Fruit fly (Drosophila melanogaster) whole organism, embryonic: ENCODE results near the gene GABA-B-R3.
A peak's percentile ranks its signal among the peaks of the same experiment; 100 is the strongest.

ENCODE experiments used
- Antp ChIP-seq: fragments of 200-800 bp; sonication (Bioruptor generic); optimal IDR thresholded peaks from 3 replicates; lab custom pipeline; 2016; ENCODE audit warnings: missing biosample characterization, missing genetic modification characterization
- Bgb ChIP-seq: fragments of 200-800 bp; sonication (Bioruptor generic); IDR thresholded peaks from 2 replicates; pipeline ENCODE4 v1.3.6; 2022; ENCODE audit warnings: missing biosample characterization, missing genetic modification characterization; ENCODE audit not compliant: partially characterized antibody
- Blimp-1 ChIP-seq: fragments of 200-800 bp; sonication (Bioruptor generic); optimal IDR thresholded peaks from 3 replicates; lab custom pipeline; 2018; ENCODE audit warnings: missing biosample characterization, missing genetic modification characterization, mild to moderate bottlenecking, moderate library complexity, missing genetic modification reagents
- BtbVII ChIP-seq: fragments of 200-800 bp; sonication (Bioruptor generic); optimal IDR thresholded peaks from 3 replicates; lab custom pipeline; 2017; ENCODE audit warnings: missing biosample characterization, mild to moderate bottlenecking, missing genetic modification characterization
- CG11093 ChIP-seq: fragments of 200-800 bp; sonication (Bioruptor generic); IDR thresholded peaks from 3 replicates; pipeline ENCODE4 v1.3.6; 2022; ENCODE audit warnings: missing biosample characterization, missing genetic modification characterization
- CG12219 ChIP-seq: fragments of 200-800 bp; sonication (Bioruptor generic); optimal IDR thresholded peaks from 3 replicates; lab custom pipeline; 2018; ENCODE audit warnings: missing biosample characterization, mild to moderate bottlenecking, missing genetic modification characterization
- CG13287 ChIP-seq: fragments of 200-800 bp; sonication (Bioruptor generic); IDR thresholded peaks from 2 replicates; pipeline ENCODE4 v1.3.6; 2022; ENCODE audit warnings: missing biosample characterization, missing genetic modification characterization; ENCODE audit not compliant: partially characterized antibody
- CG13894 ChIP-seq: fragments of 200-800 bp; sonication (Bioruptor generic); optimal IDR thresholded peaks from 3 replicates; lab custom pipeline; 2018; ENCODE audit warnings: missing biosample characterization, mild to moderate bottlenecking, missing genetic modification characterization, moderate library complexity
- CG14860 ChIP-seq: fragments of 200-800 bp; sonication (Bioruptor generic); IDR thresholded peaks from 3 replicates; pipeline ENCODE4 v1.3.6; 2022; ENCODE audit warnings: missing biosample characterization, missing genetic modification characterization; ENCODE audit not compliant: partially characterized antibody
- CG1603 ChIP-seq: fragments of 200-800 bp; sonication (Bioruptor generic); optimal IDR thresholded peaks from 2 replicates; lab custom pipeline; 2019; ENCODE audit warnings: missing biosample characterization, mild to moderate bottlenecking, missing genetic modification characterization, moderate library complexity
- CG16779 ChIP-seq: fragments of 200-800 bp; sonication (Bioruptor generic); IDR thresholded peaks from 2 replicates; pipeline ENCODE4 v1.3.6; 2022; ENCODE audit warnings: missing biosample characterization, missing genetic modification characterization
- CG16863 ChIP-seq: fragments of 200-800 bp; sonication (Bioruptor generic); optimal IDR thresholded peaks from 3 replicates; lab custom pipeline; 2016; ENCODE audit warnings: missing biosample characterization, missing genetic modification characterization
- CG2120 ChIP-seq: fragments of 200-800 bp; sonication (Bioruptor generic); optimal IDR thresholded peaks from 3 replicates; lab custom pipeline; 2016; ENCODE audit warnings: missing biosample characterization, missing genetic modification characterization
- CG2712 ChIP-seq: fragments of 200-800 bp; optimal IDR thresholded peaks from 3 replicates; lab custom pipeline; 2019; ENCODE audit warnings: missing biosample characterization, mild to moderate bottlenecking, missing genetic modification characterization, moderate library complexity
- CG30020 ChIP-seq: fragments of 200-800 bp; optimal IDR thresholded peaks from 2 replicates; lab custom pipeline; 2019; ENCODE audit warnings: missing biosample characterization, mild to moderate bottlenecking, missing genetic modification characterization, moderate library complexity
- CG31441 ChIP-seq: fragments of 200-800 bp; sonication (Bioruptor generic); IDR thresholded peaks from 2 replicates; pipeline ENCODE4 v1.3.6; 2022; ENCODE audit warnings: missing biosample characterization, missing genetic modification characterization
- CG42726 ChIP-seq: fragments of 200-800 bp; sonication (Bioruptor generic); IDR thresholded peaks from 2 replicates; pipeline ENCODE4 v1.3.6; 2022; ENCODE audit warnings: missing biosample characterization, missing genetic modification characterization; ENCODE audit not compliant: partially characterized antibody
- CG7271 ChIP-seq: fragments of 200-800 bp; sonication (Bioruptor generic); optimal IDR thresholded peaks from 2 replicates; lab custom pipeline; 2018; ENCODE audit warnings: missing biosample characterization, mild to moderate bottlenecking, missing genetic modification characterization, moderate library complexity
- CG9876 ChIP-seq: fragments of 200-800 bp; sonication (Bioruptor generic); optimal IDR thresholded peaks from 2 replicates; lab custom pipeline; 2016; ENCODE audit warnings: missing biosample characterization, missing genetic modification characterization
- CTCF ChIP-seq: fragments of 200-800 bp; sonication (Bioruptor generic); optimal IDR thresholded peaks from 2 replicates; lab custom pipeline; 2017; ENCODE audit warnings: missing biosample characterization, mild to moderate bottlenecking, missing genetic modification characterization, moderate library complexity
- CoRest ChIP-seq: fragments of 200-800 bp; sonication (Bioruptor generic); optimal IDR thresholded peaks from 3 replicates; lab custom pipeline; 2018; ENCODE audit warnings: missing biosample characterization, mild to moderate bottlenecking, missing genetic modification characterization, moderate library complexity
- D ChIP-seq, 2 experiments: fragments of 200-800 bp in 1 of 2; fragments of >200 bp in 1 of 2; sonication (Bioruptor generic) in 1 of 2; optimal IDR thresholded peaks; 2 replicates in 1 of 2; 3 replicates in 1 of 2; lab custom pipeline; 2017; ENCODE audit warnings: mild to moderate bottlenecking in 1 of 2, missing biosample characterization in 1 of 2, missing genetic modification characterization in 1 of 2, missing genetic modification reagents in 1 of 2
- Dek ChIP-seq: fragments of 200-800 bp; sonication (Bioruptor generic); optimal IDR thresholded peaks from 3 replicates; lab custom pipeline; 2019; ENCODE audit warnings: missing biosample characterization, mild to moderate bottlenecking, missing genetic modification characterization, moderate library complexity
- Dip3 ChIP-seq: fragments of 200-800 bp; sonication (Bioruptor generic); optimal IDR thresholded peaks from 3 replicates; lab custom pipeline; 2016; ENCODE audit warnings: missing biosample characterization, missing genetic modification characterization
- Doc3 ChIP-seq: fragments of 200-800 bp; sonication (Bioruptor generic); IDR thresholded peaks from 3 replicates; pipeline ENCODE4 v1.3.6; 2022; ENCODE audit warnings: missing biosample characterization, missing genetic modification characterization; ENCODE audit not compliant: partially characterized antibody
- Fer2 ChIP-seq: fragments of 200-800 bp; sonication (Bioruptor generic); optimal IDR thresholded peaks from 2 replicates; lab custom pipeline; 2018; ENCODE audit warnings: missing biosample characterization, mild to moderate bottlenecking, missing genetic modification characterization, moderate library complexity
- Neu2 ChIP-seq: fragments of 200-800 bp; sonication (Bioruptor generic); optimal IDR thresholded peaks from 3 replicates; lab custom pipeline; 2016; ENCODE audit warnings: missing biosample characterization, missing genetic modification characterization, borderline replicate concordance
- Opbp ChIP-seq: fragments of 200-800 bp; sonication (Bioruptor generic); IDR thresholded peaks from 3 replicates; pipeline ENCODE4 v1.3.6; 2022; ENCODE audit warnings: missing biosample characterization, missing genetic modification characterization; ENCODE audit not compliant: partially characterized antibody
- Ptx1 ChIP-seq: fragments of 200-800 bp; sonication (Bioruptor generic); IDR thresholded peaks from 2 replicates; pipeline ENCODE4 v1.3.6; 2022; ENCODE audit warnings: missing biosample characterization, missing genetic modification characterization
- Rfx ChIP-seq: fragments of 200-800 bp; sonication (Bioruptor generic); IDR thresholded peaks from 2 replicates; pipeline ENCODE4 v1.3.6; 2022; ENCODE audit warnings: missing biosample characterization, missing genetic modification characterization
- Sox100B ChIP-seq: fragments of 200-800 bp; sonication (Bioruptor generic); optimal IDR thresholded peaks from 3 replicates; lab custom pipeline; 2018; ENCODE audit warnings: missing biosample characterization, mild to moderate bottlenecking, missing genetic modification characterization
- bowl ChIP-seq: fragments of 200-800 bp; sonication (Bioruptor generic); IDR thresholded peaks from 2 replicates; pipeline ENCODE4 v1.3.6; 2022; ENCODE audit warnings: missing biosample characterization, missing genetic modification characterization
- cato ChIP-seq: fragments of 200-800 bp; sonication (Bioruptor generic); optimal IDR thresholded peaks from 2 replicates; lab custom pipeline; 2016; ENCODE audit warnings: missing biosample characterization, missing genetic modification characterization, borderline replicate concordance
- ci ChIP-seq: fragments of 200-800 bp; sonication (Bioruptor generic); IDR thresholded peaks from 3 replicates; pipeline ENCODE4 v1.3.6; 2022; ENCODE audit warnings: missing biosample characterization, missing genetic modification characterization
- fd96Cb ChIP-seq: fragments of 200-800 bp; sonication (Bioruptor generic); optimal IDR thresholded peaks from 2 replicates; lab custom pipeline; 2018; ENCODE audit warnings: missing biosample characterization, mild to moderate bottlenecking, missing genetic modification characterization, moderate library complexity
- grn ChIP-seq: fragments of 200-800 bp; sonication (Bioruptor generic); optimal IDR thresholded peaks from 3 replicates; lab custom pipeline; 2017; ENCODE audit warnings: missing biosample characterization, missing genetic modification characterization
- gro ChIP-seq: fragments of 200-800 bp; sonication (Bioruptor generic); optimal IDR thresholded peaks from 2 replicates; lab custom pipeline; 2016; ENCODE audit warnings: missing biosample characterization, missing genetic modification characterization
- gsb ChIP-seq: fragments of 200-800 bp; sonication (Bioruptor generic); IDR thresholded peaks from 2 replicates; pipeline ENCODE4 v1.3.6; 2022; ENCODE audit warnings: missing biosample characterization, missing genetic modification characterization
- hbn ChIP-seq: fragments of 200-800 bp; sonication (Bioruptor generic); IDR thresholded peaks from 2 replicates; pipeline ENCODE4 v1.3.6; 2022; ENCODE audit warnings: missing biosample characterization, missing genetic modification characterization; ENCODE audit not compliant: partially characterized antibody
- jumu ChIP-seq: fragments of 200-800 bp; sonication (Bioruptor generic); optimal IDR thresholded peaks from 3 replicates; lab custom pipeline; 2016; ENCODE audit warnings: missing biosample characterization, missing genetic modification characterization
- maf-S ChIP-seq: fragments of 200-800 bp; sonication (Bioruptor generic); optimal IDR thresholded peaks from 2 replicates; lab custom pipeline; 2016; ENCODE audit warnings: missing biosample characterization, missing genetic modification characterization
- nerfin-1 ChIP-seq: fragments of 200-800 bp; sonication (Bioruptor generic); optimal IDR thresholded peaks from 3 replicates; lab custom pipeline; 2019; ENCODE audit warnings: missing biosample characterization, mild to moderate bottlenecking, missing genetic modification characterization, moderate library complexity
- nmo ChIP-seq: fragments of 200-800 bp; sonication (Bioruptor generic); optimal IDR thresholded peaks from 2 replicates; lab custom pipeline; 2018; ENCODE audit warnings: missing biosample characterization, mild to moderate bottlenecking, missing genetic modification characterization, moderate library complexity
- odd ChIP-seq: fragments of 200-800 bp; sonication (Bioruptor generic); optimal IDR thresholded peaks from 2 replicates; lab custom pipeline; 2017; ENCODE audit warnings: missing biosample characterization, mild to moderate bottlenecking, missing genetic modification characterization
- repo ChIP-seq: fragments of 200-800 bp; sonication (Bioruptor generic); optimal IDR thresholded peaks from 2 replicates; lab custom pipeline; 2016; ENCODE audit warnings: missing biosample characterization, missing genetic modification characterization
- slbo ChIP-seq: fragments of 200-800 bp; sonication (Bioruptor generic); IDR thresholded peaks from 2 replicates; pipeline ENCODE4 v1.3.6; 2022; ENCODE audit warnings: missing biosample characterization, missing genetic modification characterization
- sob ChIP-seq: fragments of 200-800 bp; sonication (Bioruptor generic); IDR thresholded peaks from 2 replicates; pipeline ENCODE4 v1.3.6; 2022; ENCODE audit warnings: missing biosample characterization, missing genetic modification characterization
- sqz ChIP-seq: fragments of 200-800 bp; sonication (Bioruptor generic); optimal IDR thresholded peaks from 3 replicates; lab custom pipeline; 2018; ENCODE audit warnings: missing biosample characterization, mild to moderate bottlenecking, missing genetic modification characterization
- stwl ChIP-seq: fragments of 200-800 bp; sonication (Bioruptor generic); optimal IDR thresholded peaks from 3 replicates; lab custom pipeline; 2018; ENCODE audit warnings: missing biosample characterization, mild to moderate bottlenecking, missing genetic modification characterization, moderate library complexity
- yki ChIP-seq: fragments of >200 bp; optimal IDR thresholded peaks from 3 replicates; lab custom pipeline; 2018

GABA-B-R3 gene

DNA sequence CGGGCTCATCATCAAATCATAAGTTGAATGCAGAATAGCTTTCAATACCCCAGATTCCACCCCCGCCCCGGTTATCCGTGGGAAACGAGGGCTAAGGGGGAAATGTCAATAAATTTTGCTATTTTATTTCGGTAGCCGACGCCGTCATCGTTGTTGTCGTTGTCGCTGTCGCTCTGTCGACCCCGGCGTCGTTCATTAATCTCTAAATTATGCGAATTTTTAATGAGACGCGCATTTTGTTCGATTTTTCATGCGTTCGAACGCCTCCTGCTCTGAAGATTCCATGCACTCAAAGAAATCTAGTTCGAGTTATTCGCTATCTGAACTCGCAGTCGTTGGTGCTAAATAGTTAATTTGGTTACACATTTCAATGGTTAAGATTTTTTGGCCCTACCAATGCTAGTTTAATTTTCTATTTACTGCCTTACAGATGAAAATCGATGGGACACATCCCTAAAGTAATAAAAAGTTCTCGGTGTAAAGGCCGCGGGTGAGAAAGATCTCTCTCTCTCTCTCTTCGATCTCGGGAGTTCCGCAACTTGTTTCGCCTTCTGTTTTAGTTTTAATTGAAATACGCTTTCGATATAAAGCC is 31.4 kb upstream of the GABA-B-R3 start (continued):
- TF ChIP-seq CG42726 (GFP tag; lab: Robert Waterston, UW) (no peak), yki (lab: Kevin White, UChicago) (no peak), cato (GFP tag; lab: Kevin White, UChicago) (no peak), CG16779 (GFP tag; lab: Robert Waterston, UW) (no peak), BtbVII (GFP tag; lab: Kevin White, UChicago) (no peak), CG9876 (no peak), gro (GFP tag; lab: Kevin White, UChicago) (no peak), Ptx1 (GFP tag; lab: Robert Waterston, UW) (0 out of 2 replicates have a peak, but pooled peaks have one; percentile 22), maf-S (GFP tag; lab: Kevin White, UChicago) (no peak), Neu2 (GFP tag; lab: Kevin White, UChicago) (no peak), repo (GFP tag; lab: Kevin White, UChicago) (no peak), Fer2 (tag; lab: Kevin White, UChicago) (no peak), Antp (GFP tag; lab: Kevin White, UChicago) (no peak), Bgb (GFP tag; lab: Robert Waterston, UW) (no peak), CTCF (no peak), hbn (GFP tag; lab: Robert Waterston, UW) (no peak), CG30020 (no peak), slbo (GFP tag; lab: Robert Waterston, UW) (peak; percentile 79), bowl (GFP tag; lab: Robert Waterston, UW) (no peak), Rfx (peak; percentile 76), D (optimal IDR thresholded peaks at IDR 0.05; lab: Kevin White, UChicago) (no peak), D (GFP tag; optimal IDR thresholded peaks at IDR 0.05; lab: Kevin White, UChicago) (no peak), Sox100B (GFP tag; lab: Kevin White, UChicago) (no peak), CoRest (peak; percentile 44), CG31441 (GFP tag; lab: Robert Waterston, UW) (no peak), CG12219 (GFP tag; lab: Kevin White, UChicago) (no peak), Doc3 (GFP tag; lab: Robert Waterston, UW) (no peak), grn (GFP tag; lab: Kevin White, UChicago) (no peak), CG13287 (GFP tag; lab: Robert Waterston, UW) (no peak), CG16863 (GFP tag; lab: Kevin White, UChicago) (no peak), CG2712 (peak; percentile 9), stwl (tag; lab: Kevin White, UChicago) (no peak), CG14860 (no peak), nerfin-1 (no peak), fd96Cb (tag; lab: Kevin White, UChicago) (no peak), CG2120 (no peak), sob (GFP tag; lab: Robert Waterston, UW) (no peak), sqz (GFP tag; lab: Kevin White, UChicago) (no peak), gsb (GFP tag; lab: Robert Waterston, UW) (no peak), Blimp-1 (peak; percentile 12), Dip3 (GFP tag; lab: Kevin White, UChicago) (peak; percentile 45), ci (GFP tag; lab: Robert Waterston, UW) (no peak), nmo (GFP tag; lab: Kevin White, UChicago) (no peak), CG1603 (tag; lab: Kevin White, UChicago) (peak; percentile 51), CG11093 (no peak), jumu (GFP tag; lab: Kevin White, UChicago) (peak; percentile 46), CG7271 (no peak), odd (GFP tag; lab: Kevin White, UChicago) (no peak), CG13894 (tag; lab: Kevin White, UChicago) (no peak), Opbp (GFP tag; lab: Robert Waterston, UW) (no peak), Dek (tag; lab: Kevin White, UChicago) (no peak)
